Worm (Caenorhabditis elegans) whole organism, midembryonic: ENCODE results near the gene irld-7.

Experiments used
- T22C8.4 ChIP-seq: fragments of 200-800 bp; sonication (Bioruptor generic); IDR thresholded peaks from 2 replicates; pipeline ENCODE4 v1.3.6; 2022; ENCODE audit warnings: missing genetic modification characterization, missing compliant biosample characterization
- flt-1 ChIP-seq: fragments of 200-800 bp; sonication (Bioruptor generic); IDR thresholded peaks from 2 replicates; pipeline ENCODE4 v1.3.6; 2022; ENCODE audit warnings: missing genetic modification characterization, missing compliant biosample characterization
- med-1 ChIP-seq: sonication (generic microtip); optimal IDR thresholded peaks from 2 replicates; lab custom pipeline; 2017; ENCODE audit warnings: missing genetic modification characterization, mild to moderate bottlenecking, missing compliant biosample characterization, antibody characterized with exemption, missing genetic modification reagents; ENCODE audit not compliant: insufficient read depth

- TF ChIP-seq T22C8.4 (no peak), med-1 (GFP tag; lab: Kevin White, UChicago) (no peak), flt-1 (GFP tag; lab: Robert Waterston, UW) (no peak)
Observed at ce11 chrIV:6542962-6543361, 47.2 kb upstream of the irld-7 start.
